Worm (Caenorhabditis elegans) whole organism, L2 larva: Measurements from ENCODE around the gene R05G9R.1.

Source experiments
- F13H6.1 ChIP-seq: sonication (generic microtip); optimal IDR thresholded peaks from 2 replicates; lab custom pipeline; 2016; ENCODE audit warnings: missing genetic modification characterization, missing compliant biosample characterization
- R02D3.7 ChIP-seq: fragments of 150-350 bp; optimal IDR thresholded peaks from 2 replicates; lab custom pipeline; 2014; ENCODE audit warnings: missing biosample characterization, missing genetic modification characterization
- Y55F3AM.14 ChIP-seq: fragments of 200-800 bp; sonication (Bioruptor generic); optimal IDR thresholded peaks from 2 replicates; lab custom pipeline; 2018; ENCODE audit warnings: mild to moderate bottlenecking, missing genetic modification characterization, missing compliant biosample characterization
- blmp-1 ChIP-seq: sonication (generic microtip); optimal IDR thresholded peaks from 2 replicates; lab custom pipeline; 2017; ENCODE audit warnings: missing genetic modification characterization, mild to moderate bottlenecking, missing compliant biosample characterization, antibody characterized with exemption, moderate library complexity; ENCODE audit not compliant: insufficient read depth
- ceh-16 ChIP-seq: fragments of 150-350 bp; optimal IDR thresholded peaks from 2 replicates; lab custom pipeline; 2014; ENCODE audit warnings: missing biosample characterization, missing genetic modification characterization
- ceh-82 ChIP-seq: fragments of 150-350 bp; optimal IDR thresholded peaks from 2 replicates; lab custom pipeline; 2014; ENCODE audit warnings: missing biosample characterization, missing genetic modification characterization
- crh-2 ChIP-seq: sonication (generic microtip); optimal IDR thresholded peaks from 2 replicates; lab custom pipeline; 2017; ENCODE audit warnings: missing biosample characterization, missing genetic modification characterization
- dmd-4 ChIP-seq: sonication (generic microtip); optimal IDR thresholded peaks from 2 replicates; lab custom pipeline; 2017; ENCODE audit warnings: missing biosample characterization, missing genetic modification characterization
- elt-1 ChIP-seq: fragments of 150-350 bp; optimal IDR thresholded peaks from 2 replicates; lab custom pipeline; 2014; ENCODE audit warnings: missing biosample characterization, missing genetic modification characterization
- elt-3 ChIP-seq: sonication (generic microtip); optimal IDR thresholded peaks from 2 replicates; lab custom pipeline; 2017; ENCODE audit warnings: missing biosample characterization, missing genetic modification characterization
- fos-1 ChIP-seq: fragments of 150-350 bp; optimal IDR thresholded peaks from 2 replicates; lab custom pipeline; 2014; ENCODE audit warnings: missing biosample characterization, missing genetic modification characterization
- gmeb-1 ChIP-seq: fragments of 150-350 bp; optimal IDR thresholded peaks from 2 replicates; lab custom pipeline; 2014; ENCODE audit warnings: missing biosample characterization, missing genetic modification characterization
- lin-11 ChIP-seq: fragments of 150-350 bp; sonication (generic microtip); optimal IDR thresholded peaks from 2 replicates; lab custom pipeline; 2014; ENCODE audit warnings: missing biosample characterization, missing genetic modification characterization, inconsistent platforms, mixed read lengths
- lin-13 ChIP-seq: fragments of 150-350 bp; optimal IDR thresholded peaks from 2 replicates; lab custom pipeline; 2014; ENCODE audit warnings: missing biosample characterization, missing genetic modification reagents, missing genetic modification characterization
- lsy-2 ChIP-seq, 2 experiments: fragments of 150-350 bp in 1 of 2; sonication (generic microtip) in 1 of 2; optimal IDR thresholded peaks; 2 replicates each; lab custom pipeline; 2014 to 2017; ENCODE audit warnings: missing biosample characterization in 2 of 2, missing genetic modification characterization in 2 of 2
- mab-5 ChIP-seq: fragments of 150-350 bp; optimal IDR thresholded peaks from 2 replicates; lab custom pipeline; 2014; ENCODE audit warnings: missing biosample characterization, missing genetic modification characterization
- nhr-11 ChIP-seq: fragments of 150-350 bp; optimal IDR thresholded peaks from 2 replicates; lab custom pipeline; 2014; ENCODE audit warnings: missing biosample characterization, missing genetic modification characterization
- nhr-129 ChIP-seq: fragments of 150-350 bp; optimal IDR thresholded peaks from 2 replicates; lab custom pipeline; 2014; ENCODE audit warnings: missing biosample characterization, missing genetic modification characterization
- nhr-21 ChIP-seq: fragments of 150-350 bp; optimal IDR thresholded peaks from 2 replicates; lab custom pipeline; 2014; ENCODE audit warnings: missing biosample characterization, missing genetic modification characterization
- nhr-23 ChIP-seq: fragments of 150-350 bp; optimal IDR thresholded peaks from 2 replicates; lab custom pipeline; 2014; ENCODE audit warnings: missing biosample characterization, missing genetic modification reagents, missing genetic modification characterization
- nhr-25 ChIP-seq: fragments of 150-350 bp; sonication (generic microtip); optimal IDR thresholded peaks from 3 replicates; lab custom pipeline; 2014; ENCODE audit warnings: missing biosample characterization, missing genetic modification characterization
- nhr-6 ChIP-seq: fragments of 150-350 bp; optimal IDR thresholded peaks from 2 replicates; lab custom pipeline; 2014; ENCODE audit warnings: missing biosample characterization, missing genetic modification characterization
- nhr-77 ChIP-seq: fragments of 150-350 bp; optimal IDR thresholded peaks from 2 replicates; lab custom pipeline; 2014; ENCODE audit warnings: missing biosample characterization, missing genetic modification characterization
- skn-1 ChIP-seq: sonication (generic microtip); optimal IDR thresholded peaks from 2 replicates; lab custom pipeline; 2017; ENCODE audit warnings: missing biosample characterization, missing genetic modification characterization
- sma-3 ChIP-seq: sonication (generic microtip); optimal IDR thresholded peaks from 2 replicates; lab custom pipeline; 2016; ENCODE audit warnings: missing genetic modification reagents, missing genetic modification characterization, missing compliant biosample characterization
- sma-9 ChIP-seq, 2 experiments: fragments of 150-350 bp in 1 of 2; sonication (generic microtip) in 1 of 2; optimal IDR thresholded peaks; 2 replicates each; lab custom pipeline; 2014 to 2016; ENCODE audit warnings: missing genetic modification characterization in 2 of 2, mild to moderate bottlenecking in 1 of 2, missing biosample characterization in 1 of 2, missing compliant biosample characterization in 1 of 2, missing genetic modification reagents in 1 of 2, moderate library complexity in 1 of 2
- snpc-4 ChIP-seq: fragments of 150-350 bp; optimal IDR thresholded peaks from 2 replicates; lab custom pipeline; 2014; ENCODE audit warnings: missing biosample characterization, missing genetic modification characterization
- unc-39 ChIP-seq: fragments of 150-350 bp; optimal IDR thresholded peaks from 2 replicates; lab custom pipeline; 2014; ENCODE audit warnings: missing biosample characterization, missing genetic modification characterization
- unc-55 ChIP-seq: fragments of 150-350 bp; sonication (generic microtip); optimal IDR thresholded peaks from 3 replicates; lab custom pipeline; 2014; ENCODE audit warnings: missing biosample characterization, missing genetic modification reagents, missing genetic modification characterization
- zag-1 ChIP-seq: fragments of 150-350 bp; optimal IDR thresholded peaks from 2 replicates; lab custom pipeline; 2014; ENCODE audit warnings: missing biosample characterization, missing genetic modification characterization
- ztf-1 ChIP-seq: fragments of 200-800 bp; sonication (Bioruptor generic); conservative IDR thresholded peaks from 2 replicates; pipeline ENCODE4 v1.3.6; 2022; ENCODE audit warnings: missing genetic modification characterization, missing compliant biosample characterization
- ztf-11 ChIP-seq: sonication (generic microtip); optimal IDR thresholded peaks from 2 replicates; lab custom pipeline; 2017; ENCODE audit warnings: missing biosample characterization, missing genetic modification characterization

R05G9R.1 gene

ce11 chrII:6482102-6482501 lies 31.7 kb downstream of the R05G9R.1 start, which contains the start of gene del-10:
TSS of gene del-10 (minus strand) at chrII:6482125.
- TF ChIP-seq dmd-4 (tag; lab: Kevin White, UChicago) (no peak), mab-5 (no peak), fos-1 (tag; lab: Kevin White, UChicago) (no peak), nhr-25 (tag; lab: Kevin White, UChicago) (no peak), ceh-82 (tag; lab: Kevin White, UChicago) (no peak), lsy-2 (tag; optimal IDR thresholded peaks at IDR 0.05; lab: Kevin White, UChicago) (no peak), nhr-23 (tag; lab: Kevin White, UChicago) (no peak), unc-39 (tag; lab: Kevin White, UChicago) (no peak), nhr-21 (tag; lab: Kevin White, UChicago) (no peak), F13H6.1 (tag; lab: Kevin White, UChicago) (peak; percentile 0), sma-9 (GFP tag; optimal IDR thresholded peaks at IDR 0.05; lab: Kevin White, UChicago) (peak; percentile 27), sma-9 (tag; optimal IDR thresholded peaks at IDR 0.05; lab: Kevin White, UChicago) (no peak), sma-3 (GFP tag; lab: Kevin White, UChicago) (no peak), nhr-129 (tag; lab: Kevin White, UChicago) (no peak)

- TF ChIP-seq blmp-1 (no peak), snpc-4 (tag; lab: Kevin White, UChicago) (no peak), crh-2 (tag; lab: Kevin White, UChicago) (no peak), F13H6.1 (tag; lab: Kevin White, UChicago) (no peak), lsy-2 (tag; optimal IDR thresholded peaks at IDR 0.05; lab: Kevin White, UChicago) (no peak), zag-1 (tag; lab: Kevin White, UChicago) (no peak), elt-1 (tag; lab: Kevin White, UChicago) (no peak), unc-55 (no peak), Y55F3AM.14 (GFP tag; lab: Kevin White, UChicago) (no peak), ztf-1 (GFP tag; lab: Robert Waterston, UW) (no peak)
Measured at ce11 chrII:6476655-6477054, 37.2 kb downstream of the R05G9R.1 start, which contains the start of gene T28D9.4. TSS of gene T28D9.4 (plus strand) at chrII:6476955.

- TF ChIP-seq skn-1 (no peak), nhr-6 (tag; lab: Kevin White, UChicago) (no peak), blmp-1 (no peak), nhr-21 (tag; lab: Kevin White, UChicago) (no peak)
- TF ChIP-seq, all 48 proteins: peak for 0
Measured at ce11 chrII:6475180-6475737, 38.6 kb downstream of the R05G9R.1 start, which contains the start of gene T28D9.16. TSS of gene T28D9.16 (plus strand) at chrII:6475687.

ce11 chrII:6470985-6471384 lies 42.8 kb downstream of the R05G9R.1 start, which contains the start of gene dgk-5:
TSS of gene dgk-5 (minus strand) at chrII:6471085.
- TF ChIP-seq lsy-2 (tag; optimal IDR thresholded peaks at IDR 0.05; lab: Kevin White, UChicago) (no peak), ztf-11 (tag; lab: Kevin White, UChicago) (no peak), ceh-16 (tag; lab: Kevin White, UChicago) (no peak), gmeb-1 (tag; lab: Kevin White, UChicago) (no peak), lin-11 (tag; lab: Kevin White, UChicago) (no peak), crh-2 (tag; lab: Kevin White, UChicago) (no peak), lin-13 (no peak), F13H6.1 (tag; lab: Kevin White, UChicago) (no peak), ztf-1 (GFP tag; lab: Robert Waterston, UW) (no peak), elt-3 (tag; lab: Kevin White, UChicago) (no peak), nhr-77 (tag; lab: Kevin White, UChicago) (no peak)

- no peak for TF ChIP-seq nhr-21 (tag; lab: Kevin White, UChicago)
- TF ChIP-seq crh-2 (tag; lab: Kevin White, UChicago) = no peak
- no peak for TF ChIP-seq gmeb-1 (tag; lab: Kevin White, UChicago)
- TF ChIP-seq fos-1 (tag; lab: Kevin White, UChicago) = peak; percentile 56
- no peak for TF ChIP-seq nhr-11 (tag; lab: Kevin White, UChicago)
- no peak for TF ChIP-seq R02D3.7 (tag; lab: Kevin White, UChicago)
Measured at ce11 chrII:6469340-6469739, 44.5 kb downstream of the R05G9R.1 start.
